Fruit fly (Drosophila melanogaster): ENCODE results near the gene COX7A.

The COX7A gene

dm6 chr3R:8340675-8341275 lies at the start of gene COX7A, which contains the start of gene Arl2 (continued):
- TF ChIP-seq slou (GFP tag; optimal IDR thresholded peaks at IDR 0.05) (no peak), hkb (optimal IDR thresholded peaks at IDR 0.05) (no peak), hkb (GFP tag; IDR thresholded peaks at IDR 0.05) (no peak), Ssrp (tag; optimal IDR thresholded peaks at IDR 0.05) (no peak), CG11456 (GFP tag; IDR thresholded peaks at IDR 0.05) (no peak), cato (GFP tag; optimal IDR thresholded peaks at IDR 0.05; ENCODE audit: borderline replicate concordance) (no peak), Dref (GFP tag; IDR thresholded peaks at IDR 0.05) (peak; percentile 95), CG11504 (tag; optimal IDR thresholded peaks at IDR 0.05) (no peak), CG12391 (tag; optimal IDR thresholded peaks at IDR 0.05) (peak; percentile 17), stwl (tag; optimal IDR thresholded peaks at IDR 0.05) (peak; percentile 61), CG10209 (GFP tag; optimal IDR thresholded peaks at IDR 0.05) (no peak), CG12659 (GFP tag; optimal IDR thresholded peaks at IDR 0.05) (peak; percentile 72), bab2 (GFP tag; optimal IDR thresholded peaks at IDR 0.05) (no peak), knrl (GFP tag; IDR thresholded peaks at IDR 0.05; ENCODE audit: partially characterized antibody) (peak; percentile 92), Lhr (GFP tag; optimal IDR thresholded peaks at IDR 0.05) (no peak), Sry-β (GFP tag; optimal IDR thresholded peaks at IDR 0.05) (no peak), CG1603 (tag; optimal IDR thresholded peaks at IDR 0.05) (peak; percentile 56), kay (GFP tag; optimal IDR thresholded peaks at IDR 0.05) (no peak), CG10321 (GFP tag; IDR thresholded peaks at IDR 0.05) (no peak), CG17359 (tag; optimal IDR thresholded peaks at IDR 0.05) (no peak), wdn (GFP tag; IDR thresholded peaks at IDR 0.05) (no peak), CG30403 (GFP tag; optimal IDR thresholded peaks at IDR 0.05) (no peak), gro (GFP tag; optimal IDR thresholded peaks at IDR 0.05) (no peak), pum (GFP tag; optimal IDR thresholded peaks at IDR 0.05) (no peak), gsb-n (tag; optimal IDR thresholded peaks at IDR 0.05) (no peak), peb (GFP tag; IDR thresholded peaks at IDR 0.05) (no peak), CG4360 (GFP tag; IDR thresholded peaks at IDR 0.05) (no peak), gfzf (GFP tag; optimal IDR thresholded peaks at IDR 0.05) (peak; percentile 42), D19A (tag; optimal IDR thresholded peaks at IDR 0.05) (no peak), CG1647 (GFP tag; optimal IDR thresholded peaks at IDR 0.05) (no peak), amos (GFP tag; IDR thresholded peaks at IDR 0.05; ENCODE audit: partially characterized antibody) (peak; percentile 96), Usf (GFP tag; optimal IDR thresholded peaks at IDR 0.05) (no peak), CG4730 (GFP tag; IDR thresholded peaks at IDR 0.05) (no peak), CG6765 (GFP tag; optimal IDR thresholded peaks at IDR 0.05) (no peak), CG8924 (tag; optimal IDR thresholded peaks at IDR 0.05) (peak; percentile 77), E2f1 (GFP tag; IDR thresholded peaks at IDR 0.05) (0 out of 2 replicates have a peak, but pooled peaks have one; percentile 17), CG16863 (GFP tag; optimal IDR thresholded peaks at IDR 0.05) (no peak), Nf-YA (GFP tag; IDR thresholded peaks at IDR 0.05) (no peak), CG10366 (GFP tag; IDR thresholded peaks at IDR 0.05) (no peak), CG1832 (GFP tag; optimal IDR thresholded peaks at IDR 0.05) (no peak), HmgZ (tag; optimal IDR thresholded peaks at IDR 0.05) (peak; percentile 65), Dbx (GFP tag; IDR thresholded peaks at IDR 0.05) (no peak), cg (GFP tag; optimal IDR thresholded peaks at IDR 0.05) (no peak), Elba2 (GFP tag; optimal IDR thresholded peaks at IDR 0.05) (no peak), CG7745 (tag; optimal IDR thresholded peaks at IDR 0.05) (no peak), onecut (GFP tag; IDR thresholded peaks at IDR 0.05) (0 out of 2 replicates have a peak, but pooled peaks have one; percentile 10), CG4707 (GFP tag; optimal IDR thresholded peaks at IDR 0.05) (no peak), H15 (GFP tag; IDR thresholded peaks at IDR 0.05) (no peak), CG18011 (GFP tag; optimal IDR thresholded peaks at IDR 0.05) (no peak), CG7987 (GFP tag; optimal IDR thresholded peaks at IDR 0.05) (no peak), ash1 (GFP tag; optimal IDR thresholded peaks at IDR 0.05) (no peak)
